Fruit fly (Drosophila melanogaster) S2 (cell line): ENCODE results near the gene Sod1.

ENCODE experiments used
- CG8478 ChIP-seq: fragments of >200 bp; optimal IDR thresholded peaks from 2 replicates; lab custom pipeline; 2018
- CTCF ChIP-seq, 2 experiments: fragments of >200 bp; optimal IDR thresholded peaks; 2 replicates each; lab custom pipeline; 2018

dm6 chr3L:11123598-11124284 is 10.2 kb upstream of the Sod1 start:
- no peak for TF ChIP-seq CG8478 (lab: Kevin White, UChicago)
- no peak for TF ChIP-seq CTCF (optimal IDR thresholded peaks at IDR 0.05; lab: Kevin White, UChicago)
